Worm (Caenorhabditis elegans) whole organism, young adult: ENCODE results near the gene B0273.115.

Source experiments
- F33H1.4 ChIP-seq: fragments of 200-800 bp; sonication (Bioruptor generic); IDR thresholded peaks from 2 replicates; pipeline ENCODE4 v1.3.6; 2022; ENCODE audit warnings: missing genetic modification reagents, missing genetic modification characterization, missing compliant biosample characterization
- F39B2.1 ChIP-seq: fragments of 200-800 bp; sonication (Bioruptor generic); IDR thresholded peaks from 2 replicates; pipeline ENCODE4 v1.3.6; 2022; ENCODE audit warnings: missing genetic modification reagents, missing genetic modification characterization, missing compliant biosample characterization
- F57C9.4 ChIP-seq: sonication (generic microtip); optimal IDR thresholded peaks from 2 replicates; lab custom pipeline; 2017; ENCODE audit warnings: mild to moderate bottlenecking, missing genetic modification characterization, missing compliant biosample characterization
- T26A5.8 ChIP-seq: sonication (generic microtip); optimal IDR thresholded peaks from 2 replicates; lab custom pipeline; 2016; ENCODE audit warnings: missing genetic modification characterization, missing compliant biosample characterization
- ama-1 ChIP-seq, 3 experiments: fragments of 150-350 bp in 1 of 3; sonication (generic microtip) in 2 of 3; optimal IDR thresholded peaks; 2 replicates each; lab custom pipeline; 2014 to 2018; ENCODE audit warnings: missing biosample characterization in 2 of 3, missing genetic modification characterization in 2 of 3, missing genetic modification reagents in 2 of 3
- attf-3 ChIP-seq: fragments of 200-800 bp; sonication (Bioruptor generic); conservative IDR thresholded peaks from 2 replicates; pipeline ENCODE4 v1.3.6; 2022; ENCODE audit warnings: missing genetic modification reagents, missing genetic modification characterization, missing compliant biosample characterization
- ceh-58 ChIP-seq: fragments of 200-800 bp; sonication (Bioruptor generic); IDR thresholded peaks from 2 replicates; pipeline ENCODE4 v1.3.6; 2022; ENCODE audit warnings: missing genetic modification characterization, missing compliant biosample characterization
- gei-17 ChIP-seq: fragments of 200-800 bp; sonication (Bioruptor generic); optimal IDR thresholded peaks from 2 replicates; lab custom pipeline; 2018; ENCODE audit warnings: mild to moderate bottlenecking, missing genetic modification characterization, missing compliant biosample characterization
- hlh-26 ChIP-seq: fragments of 200-800 bp; sonication (Bioruptor generic); conservative IDR thresholded peaks from 2 replicates; pipeline ENCODE4 v1.3.6; 2022; ENCODE audit warnings: missing genetic modification reagents, missing genetic modification characterization, missing compliant biosample characterization
- lir-1 ChIP-seq: fragments of 200-800 bp; sonication (Bioruptor generic); conservative IDR thresholded peaks from 2 replicates; pipeline ENCODE4 v1.3.6; 2022; ENCODE audit warnings: missing genetic modification reagents, missing genetic modification characterization, missing compliant biosample characterization
- snpc-4 ChIP-seq, 5 experiments: fragments of 150-350 bp in 1 of 5; sonication (generic microtip) in 4 of 5; optimal IDR thresholded peaks; 2 replicates each; lab custom pipeline; 2014 to 2018; ENCODE audit warnings: missing genetic modification characterization in 5 of 5, missing biosample characterization in 3 of 5, antibody characterized with exemption in 2 of 5, mild to moderate bottlenecking in 2 of 5, missing compliant biosample characterization in 2 of 5, missing genotype in 2 of 5, moderate library complexity in 2 of 5, missing genetic modification reagents in 1 of 5
- unc-130 ChIP-seq: sonication (generic microtip); optimal IDR thresholded peaks from 2 replicates; lab custom pipeline; 2016; ENCODE audit warnings: missing genetic modification reagents, missing genetic modification characterization, missing compliant biosample characterization
- ztf-26 ChIP-seq: sonication (generic microtip); optimal IDR thresholded peaks from 2 replicates; lab custom pipeline; 2017; ENCODE audit warnings: missing genetic modification characterization, missing compliant biosample characterization

- TF ChIP-seq lir-1 (GFP tag; lab: Robert Waterston, UW) (no peak), snpc-4 (GFP tag; optimal IDR thresholded peaks at IDR 0.05; lab: Kevin White, UChicago) (no peak), snpc-4 (tag; optimal IDR thresholded peaks at IDR 0.05; lab: Kevin White, UChicago) (no peak), ceh-58 (GFP tag; lab: Robert Waterston, UW) (no peak), F33H1.4 (GFP tag; lab: Robert Waterston, UW) (no peak), F39B2.1 (GFP tag; lab: Robert Waterston, UW) (no peak), T26A5.8 (tag; lab: Kevin White, UChicago) (no peak), attf-3 (no peak), F57C9.4 (tag; lab: Kevin White, UChicago) (no peak), unc-130 (no peak), ztf-26 (tag; lab: Kevin White, UChicago) (no peak), ama-1 (optimal IDR thresholded peaks at IDR 0.05; lab: Kevin White, UChicago) (no peak), ama-1 (GFP tag; optimal IDR thresholded peaks at IDR 0.05; lab: Kevin White, UChicago) (no peak), hlh-26 (no peak), gei-17 (GFP tag; lab: Kevin White, UChicago) (no peak)
Measured at ce11 chrIV:5533556-5533955, 42.6 kb upstream of the B0273.115 start.
